Fruit fly (Drosophila melanogaster) whole organism, wandering third instar larva: ENCODE data around the gene CG43998.

Experiments used
- CrebA ChIP-seq: fragments of 200-800 bp; sonication (Bioruptor generic); optimal IDR thresholded peaks from 2 replicates; lab custom pipeline; 2016; ENCODE audit warnings: missing biosample characterization, mild to moderate bottlenecking, missing genetic modification characterization, borderline replicate concordance
- Hr78 ChIP-seq: fragments of >200 bp; optimal IDR thresholded peaks from 2 replicates; lab custom pipeline; 2017; ENCODE audit warnings: missing biosample characterization, missing genetic modification characterization

- no peak for TF ChIP-seq CrebA (GFP tag; lab: Kevin White, UChicago)
- TF ChIP-seq Hr78 = no peak
These were observed 40.6 kb upstream of the CG43998 start for dm6 chr3R:23969449-23969848.
